Worm (Caenorhabditis elegans) whole organism, L3 larva: ENCODE measurements around the gene C25H3.16.

Experiments
- R02D3.7 ChIP-seq: fragments of 150-350 bp; optimal IDR thresholded peaks from 2 replicates; lab custom pipeline; 2014; ENCODE audit warnings: missing biosample characterization, missing genetic modification characterization
- ZK546.5 ChIP-seq: sonication (generic microtip); optimal IDR thresholded peaks from 2 replicates; lab custom pipeline; 2017; ENCODE audit warnings: missing biosample characterization, missing genetic modification characterization
- aly-2 ChIP-seq: fragments of 150-350 bp; optimal IDR thresholded peaks from 2 replicates; lab custom pipeline; 2014; ENCODE audit warnings: missing biosample characterization, missing genetic modification characterization
- ama-1 ChIP-seq: fragments of 150-350 bp; optimal IDR thresholded peaks from 2 replicates; lab custom pipeline; 2018
- ceh-16 ChIP-seq: sonication (generic microtip); optimal IDR thresholded peaks from 2 replicates; lab custom pipeline; 2017; ENCODE audit warnings: missing biosample characterization, missing genetic modification characterization
- ceh-28 ChIP-seq: fragments of 150-350 bp; optimal IDR thresholded peaks from 2 replicates; lab custom pipeline; 2014; ENCODE audit warnings: missing biosample characterization, missing genetic modification reagents, missing genetic modification characterization
- ceh-82 ChIP-seq: fragments of 150-350 bp; optimal IDR thresholded peaks from 2 replicates; lab custom pipeline; 2014; ENCODE audit warnings: missing biosample characterization, missing genetic modification characterization
- ceh-9 ChIP-seq: sonication (generic microtip); optimal IDR thresholded peaks from 2 replicates; lab custom pipeline; 2018; ENCODE audit warnings: missing biosample characterization, missing genetic modification characterization
- daf-12 ChIP-seq: fragments of 150-350 bp; optimal IDR thresholded peaks from 2 replicates; lab custom pipeline; 2014; ENCODE audit warnings: missing biosample characterization, missing genetic modification reagents, missing genetic modification characterization
- egl-27 ChIP-seq: sonication (generic microtip); optimal IDR thresholded peaks from 4 replicates; lab custom pipeline; 2017; ENCODE audit warnings: missing biosample characterization, missing genetic modification reagents, missing genetic modification characterization
- egl-5 ChIP-seq: fragments of 150-350 bp; optimal IDR thresholded peaks from 2 replicates; lab custom pipeline; 2017; ENCODE audit warnings: missing biosample characterization, missing genetic modification reagents, missing genetic modification characterization, inconsistent platforms
- elt-1 ChIP-seq: fragments of 150-350 bp; optimal IDR thresholded peaks from 2 replicates; lab custom pipeline; 2014; ENCODE audit warnings: missing biosample characterization, missing genetic modification characterization
- elt-2 ChIP-seq: sonication (generic microtip); optimal IDR thresholded peaks from 2 replicates; lab custom pipeline; 2016; ENCODE audit warnings: missing genetic modification reagents, mild to moderate bottlenecking, missing genetic modification characterization, missing compliant biosample characterization
- elt-3 ChIP-seq, 3 experiments: fragments of 150-350 bp in 1 of 3; sonication (generic microtip) in 2 of 3; optimal IDR thresholded peaks; 2 replicates in 2 of 3; 4 replicates in 1 of 3; lab custom pipeline; 2014 to 2017; ENCODE audit warnings: missing biosample characterization in 3 of 3, missing genetic modification characterization in 3 of 3
- eor-1 ChIP-seq, 2 experiments: fragments of 150-350 bp; optimal IDR thresholded peaks; 2 replicates each; lab custom pipeline; 2014 to 2018; ENCODE audit warnings: missing biosample characterization in 2 of 2, missing genetic modification characterization in 2 of 2
- fkh-10 ChIP-seq: sonication (generic microtip); optimal IDR thresholded peaks from 2 replicates; lab custom pipeline; 2017; ENCODE audit warnings: missing biosample characterization, missing genetic modification reagents, missing genetic modification characterization
- fkh-2 ChIP-seq: fragments of 150-350 bp; optimal IDR thresholded peaks from 2 replicates; lab custom pipeline; 2014; ENCODE audit warnings: missing biosample characterization, missing genetic modification reagents, missing genetic modification characterization
- fos-1 ChIP-seq: fragments of 150-350 bp; optimal IDR thresholded peaks from 2 replicates; lab custom pipeline; 2014; ENCODE audit warnings: missing biosample characterization, missing genetic modification characterization
- hmg-11 ChIP-seq: sonication (generic microtip); optimal IDR thresholded peaks from 2 replicates; lab custom pipeline; 2016; ENCODE audit warnings: missing genetic modification characterization, missing compliant biosample characterization
- jun-1 ChIP-seq: fragments of 150-350 bp; optimal IDR thresholded peaks from 2 replicates; lab custom pipeline; 2014; ENCODE audit warnings: missing biosample characterization, missing genetic modification reagents, missing genetic modification characterization
- lin-15B ChIP-seq: fragments of 150-350 bp; optimal IDR thresholded peaks from 2 replicates; lab custom pipeline; 2014; ENCODE audit warnings: missing biosample characterization, missing genetic modification characterization
- lin-39 ChIP-seq: fragments of 150-350 bp; optimal IDR thresholded peaks from 2 replicates; lab custom pipeline; 2018; ENCODE audit warnings: missing biosample characterization, missing genetic modification reagents, missing genetic modification characterization
- lsy-12 ChIP-seq: sonication (generic microtip); optimal IDR thresholded peaks from 2 replicates; lab custom pipeline; 2016; ENCODE audit warnings: mild to moderate bottlenecking, missing genetic modification characterization, missing compliant biosample characterization
- mdl-1 ChIP-seq: fragments of 150-350 bp; optimal IDR thresholded peaks from 2 replicates; lab custom pipeline; 2014; ENCODE audit warnings: missing biosample characterization, missing genetic modification characterization
- mml-1 ChIP-seq: fragments of 150-350 bp; sonication (generic microtip); optimal IDR thresholded peaks from 3 replicates; lab custom pipeline; 2014; ENCODE audit warnings: missing biosample characterization, missing genetic modification characterization
- nfya-1 ChIP-seq: sonication (generic microtip); optimal IDR thresholded peaks from 2 replicates; lab custom pipeline; 2017; ENCODE audit warnings: missing genetic modification characterization, mild to moderate bottlenecking, missing compliant biosample characterization, antibody characterized with exemption, moderate library complexity; ENCODE audit not compliant: insufficient read depth
- nhr-11 ChIP-seq: fragments of 150-350 bp; optimal IDR thresholded peaks from 2 replicates; lab custom pipeline; 2014; ENCODE audit warnings: missing biosample characterization, missing genetic modification characterization
- nhr-12 ChIP-seq: fragments of 150-350 bp; optimal IDR thresholded peaks from 2 replicates; lab custom pipeline; 2014; ENCODE audit warnings: missing biosample characterization, missing genetic modification characterization
- nhr-23 ChIP-seq: fragments of 150-350 bp; optimal IDR thresholded peaks from 2 replicates; lab custom pipeline; 2014; ENCODE audit warnings: missing biosample characterization, missing genetic modification reagents, missing genetic modification characterization
- nhr-237 ChIP-seq: fragments of 150-350 bp; optimal IDR thresholded peaks from 2 replicates; lab custom pipeline; 2014; ENCODE audit warnings: missing biosample characterization, missing genetic modification characterization
- nhr-25 ChIP-seq: sonication (generic microtip); optimal IDR thresholded peaks from 2 replicates; lab custom pipeline; 2017; ENCODE audit warnings: missing biosample characterization, missing genetic modification characterization
- nhr-28 ChIP-seq: fragments of 150-350 bp; optimal IDR thresholded peaks from 2 replicates; lab custom pipeline; 2014; ENCODE audit warnings: missing biosample characterization, missing genetic modification characterization
- nhr-43 ChIP-seq: sonication (generic microtip); optimal IDR thresholded peaks from 2 replicates; lab custom pipeline; 2016; ENCODE audit warnings: mild to moderate bottlenecking, missing genetic modification characterization, missing compliant biosample characterization; ENCODE audit not compliant: poor library complexity, severe bottlenecking
- nhr-67 ChIP-seq: fragments of 150-350 bp; optimal IDR thresholded peaks from 2 replicates; lab custom pipeline; 2014; ENCODE audit warnings: missing biosample characterization, missing genetic modification characterization
- nhr-77 ChIP-seq: fragments of 150-350 bp; optimal IDR thresholded peaks from 2 replicates; lab custom pipeline; 2014; ENCODE audit warnings: missing biosample characterization, missing genetic modification characterization
- pha-4 ChIP-seq: fragments of 150-350 bp; optimal IDR thresholded peaks from 2 replicates; lab custom pipeline; 2014; ENCODE audit warnings: missing biosample characterization, missing genetic modification reagents, missing genetic modification characterization
- pqm-1 ChIP-seq: fragments of 150-350 bp; optimal IDR thresholded peaks from 2 replicates; lab custom pipeline; 2017; ENCODE audit warnings: missing biosample characterization, missing genetic modification characterization, inconsistent platforms
- sea-2 ChIP-seq: fragments of 150-350 bp; sonication (generic microtip); optimal IDR thresholded peaks from 4 replicates; lab custom pipeline; 2014; ENCODE audit warnings: missing biosample characterization, missing genetic modification reagents, missing genetic modification characterization
- skn-1 ChIP-seq: fragments of 150-350 bp; optimal IDR thresholded peaks from 2 replicates; lab custom pipeline; 2014; ENCODE audit warnings: missing biosample characterization, missing genetic modification characterization
- snpc-4 ChIP-seq: fragments of 150-350 bp; optimal IDR thresholded peaks from 2 replicates; lab custom pipeline; 2014; ENCODE audit warnings: missing biosample characterization, missing genetic modification characterization
- tbx-2 ChIP-seq: sonication (generic microtip); optimal IDR thresholded peaks from 2 replicates; lab custom pipeline; 2016; ENCODE audit warnings: mild to moderate bottlenecking, missing genetic modification characterization, missing compliant biosample characterization
- unc-39 ChIP-seq: sonication (generic microtip); optimal IDR thresholded peaks from 4 replicates; lab custom pipeline; 2017; ENCODE audit warnings: missing biosample characterization, missing genetic modification characterization
- unc-62 ChIP-seq: fragments of 150-350 bp; sonication (generic microtip); optimal IDR thresholded peaks from 4 replicates; lab custom pipeline; 2014; ENCODE audit warnings: missing biosample characterization, missing genetic modification reagents, missing genetic modification characterization
- zag-1 ChIP-seq: fragments of 150-350 bp; optimal IDR thresholded peaks from 2 replicates; lab custom pipeline; 2014; ENCODE audit warnings: missing biosample characterization, missing genetic modification characterization
- ztf-11 ChIP-seq: fragments of 150-350 bp; optimal IDR thresholded peaks from 2 replicates; lab custom pipeline; 2014; ENCODE audit warnings: missing biosample characterization, missing genetic modification characterization
- ztf-4 ChIP-seq: fragments of 150-350 bp; optimal IDR thresholded peaks from 2 replicates; lab custom pipeline; 2014; ENCODE audit warnings: missing biosample characterization, missing genetic modification characterization

Gene C25H3.16

ce11 chrII:5688959-5689358, 22.9 kb downstream of the C25H3.16 start, which contains the start of gene C25H3.11:
Gene C25H3.11 (minus strand): TSS chrII:5689040.
- TF ChIP-seq daf-12 (no peak), ceh-82 (tag; lab: Kevin White, UChicago) (no peak), nhr-67 (tag; lab: Kevin White, UChicago) (no peak), fkh-10 (GFP tag; lab: Kevin White, UChicago) (no peak), ztf-4 (tag; lab: Kevin White, UChicago) (no peak), jun-1 (tag; lab: Kevin White, UChicago) (no peak), lsy-12 (tag; lab: Kevin White, UChicago) (peak; percentile 4), nhr-23 (tag; lab: Kevin White, UChicago) (no peak), snpc-4 (tag; lab: Kevin White, UChicago) (peak; percentile 29), ceh-9 (no peak), pqm-1 (tag; lab: Kevin White, UChicago) (peak; percentile 26), elt-2 (tag; lab: Kevin White, UChicago) (peak; percentile 70), nhr-43 (tag; lab: Kevin White, UChicago) (no peak), mml-1 (no peak), ceh-28 (tag; lab: Kevin White, UChicago) (no peak), sea-2 (no peak), ZK546.5 (tag; lab: Kevin White, UChicago) (no peak), eor-1 (tag; optimal IDR thresholded peaks at IDR 0.05; lab: Kevin White, UChicago) (no peak), egl-27 (tag; lab: Kevin White, UChicago) (no peak), fos-1 (no peak), nhr-12 (tag; lab: Kevin White, UChicago) (no peak), nhr-28 (tag; lab: Kevin White, UChicago) (no peak), aly-2 (tag; lab: Kevin White, UChicago) (no peak), elt-1 (no peak), unc-62 (GFP tag; lab: Kevin White, UChicago) (no peak), pha-4 (tag; lab: Kevin White, UChicago) (peak; percentile 42), egl-5 (tag; lab: Kevin White, UChicago) (no peak), nhr-77 (tag; lab: Kevin White, UChicago) (no peak), skn-1 (tag; lab: Kevin White, UChicago) (no peak), nhr-25 (no peak), ztf-11 (tag; lab: Kevin White, UChicago) (no peak), tbx-2 (tag; lab: Kevin White, UChicago) (no peak), fkh-2 (tag; lab: Kevin White, UChicago) (no peak), mdl-1 (tag; lab: Kevin White, UChicago) (no peak), ama-1 (lab: Kevin White, UChicago) (peak; percentile 52), nfya-1 (peak; percentile 67), ceh-16 (tag; lab: Kevin White, UChicago) (no peak), hmg-11 (tag; lab: Kevin White, UChicago) (no peak), unc-39 (tag; lab: Kevin White, UChicago) (no peak), nhr-237 (tag; lab: Kevin White, UChicago) (no peak), R02D3.7 (tag; lab: Kevin White, UChicago) (no peak), zag-1 (tag; lab: Kevin White, UChicago) (no peak), lin-39 (tag; lab: Kevin White, UChicago) (no peak), lin-15B (tag; lab: Kevin White, UChicago) (peak; percentile 53)
- TF ChIP-seq, all 47 proteins: peak for 8

- TF ChIP-seq tbx-2 (tag; lab: Kevin White, UChicago), result no peak
- TF ChIP-seq unc-39 (tag; lab: Kevin White, UChicago), result no peak
- no peak for TF ChIP-seq unc-62 (GFP tag; lab: Kevin White, UChicago)
- peak; percentile 18 for TF ChIP-seq snpc-4 (tag; lab: Kevin White, UChicago)
- TF ChIP-seq fkh-2 (tag; lab: Kevin White, UChicago), result no peak
- no peak for TF ChIP-seq nhr-23 (tag; lab: Kevin White, UChicago)
- no peak for TF ChIP-seq lin-15B (tag; lab: Kevin White, UChicago)
- TF ChIP-seq ZK546.5 (tag; lab: Kevin White, UChicago), result no peak
- no peak for TF ChIP-seq ama-1 (lab: Kevin White, UChicago)
- TF ChIP-seq lsy-12 (tag; lab: Kevin White, UChicago), result no peak
- no peak for TF ChIP-seq nhr-43 (tag; lab: Kevin White, UChicago)
- no peak for TF ChIP-seq eor-1 (tag; optimal IDR thresholded peaks at IDR 0.05; lab: Kevin White, UChicago)
- no peak for TF ChIP-seq R02D3.7 (tag; lab: Kevin White, UChicago)
- peak; percentile 26 for TF ChIP-seq pha-4 (tag; lab: Kevin White, UChicago)
- no peak for TF ChIP-seq zag-1 (tag; lab: Kevin White, UChicago)
- TF ChIP-seq sea-2, result no peak
- TF ChIP-seq aly-2 (tag; lab: Kevin White, UChicago), result no peak
- TF ChIP-seq nfya-1, result peak; percentile 42
- TF ChIP-seq ztf-4 (tag; lab: Kevin White, UChicago), result no peak
- peak; percentile 15 for TF ChIP-seq elt-2 (tag; lab: Kevin White, UChicago)
- TF ChIP-seq jun-1 (tag; lab: Kevin White, UChicago), result no peak
- TF ChIP-seq daf-12, result no peak
- no peak for TF ChIP-seq skn-1 (tag; lab: Kevin White, UChicago)
- TF ChIP-seq mml-1, result no peak
- TF ChIP-seq pqm-1 (tag; lab: Kevin White, UChicago), result no peak
- no peak for TF ChIP-seq nhr-11 (tag; lab: Kevin White, UChicago)
- TF ChIP-seq elt-3 (tag; optimal IDR thresholded peaks at IDR 0.05; lab: Kevin White, UChicago), result no peak
- TF ChIP-seq nhr-77 (tag; lab: Kevin White, UChicago), result no peak
- no peak for TF ChIP-seq nhr-12 (tag; lab: Kevin White, UChicago)
- TF ChIP-seq hmg-11 (tag; lab: Kevin White, UChicago), result peak; percentile 6
- no peak for TF ChIP-seq egl-27 (tag; lab: Kevin White, UChicago)
- no peak for TF ChIP-seq ceh-16 (tag; lab: Kevin White, UChicago)
- no peak for TF ChIP-seq ceh-82 (tag; lab: Kevin White, UChicago)
- no peak for TF ChIP-seq nhr-237 (tag; lab: Kevin White, UChicago)
- no peak for TF ChIP-seq nhr-67 (tag; lab: Kevin White, UChicago)
- no peak for TF ChIP-seq fos-1
Measured at ce11 chrII:5691216-5691771, 25.2 kb downstream of the C25H3.16 start, which contains the start of the genes ndub-5 and eif-2D. Gene ndub-5 (minus strand): TSS chrII:5691353. Gene eif-2D (plus strand): TSS chrII:5691721.
